Worm (Caenorhabditis elegans) whole organism, mixed stage, embryonic: ENCODE measurements around the gene R148.7.

Source experiments
- M03D4.4 ChIP-seq: sonication (generic microtip); optimal IDR thresholded peaks from 2 replicates; lab custom pipeline; 2017; ENCODE audit warnings: mild to moderate bottlenecking, missing genetic modification characterization, missing compliant biosample characterization
- bed-3 ChIP-seq: fragments of 200-800 bp; sonication (Bioruptor generic); optimal IDR thresholded peaks from 3 replicates; lab custom pipeline; 2018; ENCODE audit warnings: mild to moderate bottlenecking, missing genetic modification characterization, moderate library complexity, missing compliant biosample characterization
- blmp-1 ChIP-seq: fragments of 150-350 bp; optimal IDR thresholded peaks from 2 replicates; lab custom pipeline; 2014; ENCODE audit warnings: missing biosample characterization, missing genetic modification characterization
- ceh-39 ChIP-seq: fragments of 150-350 bp; optimal IDR thresholded peaks from 2 replicates; lab custom pipeline; 2014; ENCODE audit warnings: missing biosample characterization, missing genetic modification characterization
- ceh-43 ChIP-seq: fragments of 200-800 bp; sonication (Bioruptor generic); optimal IDR thresholded peaks from 2 replicates; lab custom pipeline; 2018; ENCODE audit warnings: mild to moderate bottlenecking, missing genetic modification characterization, moderate library complexity, missing compliant biosample characterization
- ceh-83 ChIP-seq: fragments of 200-800 bp; sonication (Bioruptor generic); optimal IDR thresholded peaks from 2 replicates; lab custom pipeline; 2018; ENCODE audit warnings: mild to moderate bottlenecking, missing genetic modification characterization, missing compliant biosample characterization
- ces-1 ChIP-seq: fragments of 150-350 bp; optimal IDR thresholded peaks from 2 replicates; lab custom pipeline; 2014; ENCODE audit warnings: missing biosample characterization, missing genetic modification reagents, missing genetic modification characterization
- cnd-1 ChIP-seq: fragments of 200-800 bp; sonication (Bioruptor generic); optimal IDR thresholded peaks from 2 replicates; lab custom pipeline; 2018; ENCODE audit warnings: mild to moderate bottlenecking, missing genetic modification characterization, missing compliant biosample characterization
- drap-1 ChIP-seq: fragments of 200-800 bp; sonication (Bioruptor generic); optimal IDR thresholded peaks from 3 replicates; lab custom pipeline; 2018; ENCODE audit warnings: mild to moderate bottlenecking, missing genetic modification characterization, missing compliant biosample characterization
- elt-3 ChIP-seq: fragments of 150-350 bp; optimal IDR thresholded peaks from 2 replicates; lab custom pipeline; 2014; ENCODE audit warnings: missing biosample characterization, missing genetic modification characterization
- flh-1 ChIP-seq: fragments of 200-800 bp; sonication (Bioruptor generic); optimal IDR thresholded peaks from 2 replicates; lab custom pipeline; 2018; ENCODE audit warnings: mild to moderate bottlenecking, missing genetic modification characterization, moderate library complexity, missing compliant biosample characterization
- ham-2 ChIP-seq: fragments of 200-800 bp; sonication (Bioruptor generic); optimal IDR thresholded peaks from 2 replicates; lab custom pipeline; 2018; ENCODE audit warnings: mild to moderate bottlenecking, missing genetic modification characterization, missing compliant biosample characterization
- hlh-1 ChIP-seq: fragments of 150-350 bp; optimal IDR thresholded peaks from 2 replicates; lab custom pipeline; 2014; ENCODE audit warnings: missing biosample characterization, missing genetic modification reagents, missing genetic modification characterization
- lin-13 ChIP-seq: fragments of 150-350 bp; optimal IDR thresholded peaks from 2 replicates; lab custom pipeline; 2014; ENCODE audit warnings: missing biosample characterization, missing genetic modification characterization
- lin-32 ChIP-seq: fragments of 200-800 bp; sonication (Bioruptor generic); optimal IDR thresholded peaks from 2 replicates; lab custom pipeline; 2018; ENCODE audit warnings: mild to moderate bottlenecking, missing genetic modification characterization, missing compliant biosample characterization
- lsy-2 ChIP-seq: fragments of 150-350 bp; optimal IDR thresholded peaks from 2 replicates; lab custom pipeline; 2014; ENCODE audit warnings: missing biosample characterization, missing genetic modification characterization
- mab-5 ChIP-seq: fragments of 150-350 bp; optimal IDR thresholded peaks from 2 replicates; lab custom pipeline; 2014; ENCODE audit warnings: missing biosample characterization, missing genetic modification characterization
- mep-1 ChIP-seq: fragments of 150-350 bp; optimal IDR thresholded peaks from 2 replicates; lab custom pipeline; 2017; ENCODE audit warnings: missing biosample characterization, missing genetic modification reagents, missing genetic modification characterization, inconsistent platforms
- mls-2 ChIP-seq: sonication (generic microtip); optimal IDR thresholded peaks from 2 replicates; lab custom pipeline; 2016; ENCODE audit warnings: mild to moderate bottlenecking, missing genetic modification characterization, moderate library complexity, missing compliant biosample characterization
- nhr-12 ChIP-seq: fragments of 150-350 bp; optimal IDR thresholded peaks from 2 replicates; lab custom pipeline; 2014; ENCODE audit warnings: missing biosample characterization, missing genetic modification characterization
- nhr-2 ChIP-seq: fragments of 150-350 bp; optimal IDR thresholded peaks from 2 replicates; lab custom pipeline; 2014; ENCODE audit warnings: missing biosample characterization, missing genetic modification characterization
- nhr-28 ChIP-seq: fragments of 150-350 bp; optimal IDR thresholded peaks from 2 replicates; lab custom pipeline; 2014; ENCODE audit warnings: missing biosample characterization, missing genetic modification characterization
- nhr-76 ChIP-seq: sonication (generic microtip); optimal IDR thresholded peaks from 2 replicates; lab custom pipeline; 2017; ENCODE audit warnings: missing biosample characterization, missing genetic modification characterization
- pha-4 ChIP-seq: fragments of 150-350 bp; optimal IDR thresholded peaks from 2 replicates; lab custom pipeline; 2018; ENCODE audit warnings: missing biosample characterization, missing genetic modification reagents, missing genetic modification characterization
- sem-2 ChIP-seq: fragments of 200-800 bp; sonication (Bioruptor generic); optimal IDR thresholded peaks from 2 replicates; lab custom pipeline; 2018; ENCODE audit warnings: mild to moderate bottlenecking, missing genetic modification characterization, missing compliant biosample characterization
- snpc-4 ChIP-seq: fragments of 150-350 bp; optimal IDR thresholded peaks from 2 replicates; lab custom pipeline; 2014; ENCODE audit warnings: missing biosample characterization, missing genetic modification characterization
- sptf-1 ChIP-seq: sonication (generic microtip); optimal IDR thresholded peaks from 2 replicates; lab custom pipeline; 2017; ENCODE audit warnings: mild to moderate bottlenecking, missing genetic modification characterization, moderate library complexity, missing compliant biosample characterization
- tbx-8 ChIP-seq: fragments of 200-800 bp; sonication (Bioruptor generic); optimal IDR thresholded peaks from 2 replicates; lab custom pipeline; 2018; ENCODE audit warnings: mild to moderate bottlenecking, missing genetic modification characterization, moderate library complexity, missing compliant biosample characterization
- unc-120 ChIP-seq: sonication (generic microtip); optimal IDR thresholded peaks from 2 replicates; lab custom pipeline; 2017; ENCODE audit warnings: missing genetic modification characterization, missing compliant biosample characterization; ENCODE audit not compliant: poor library complexity, severe bottlenecking
- unc-39 ChIP-seq: fragments of 150-350 bp; optimal IDR thresholded peaks from 2 replicates; lab custom pipeline; 2014; ENCODE audit warnings: missing biosample characterization, missing genetic modification characterization
- ztf-11 ChIP-seq: fragments of 150-350 bp; optimal IDR thresholded peaks from 2 replicates; lab custom pipeline; 2014; ENCODE audit warnings: missing biosample characterization, missing genetic modification characterization

The R148.7 gene

ce11 chrIII:3198307-3198706 lies at the start of gene R148.7:
Gene R148.7 (minus strand): TSS chrIII:3198407.
- TF ChIP-seq sptf-1 (tag; lab: Kevin White, UChicago) = no peak
- TF ChIP-seq ces-1 (GFP tag; lab: Kevin White, UChicago) = no peak
- TF ChIP-seq pha-4 (tag; lab: Kevin White, UChicago) = no peak
- TF ChIP-seq bed-3 (GFP tag; lab: Kevin White, UChicago) = no peak
- no peak for TF ChIP-seq sem-2
- TF ChIP-seq lin-32 (GFP tag; lab: Kevin White, UChicago) = no peak
- TF ChIP-seq nhr-12 (tag; lab: Kevin White, UChicago) = no peak
- no peak for TF ChIP-seq lsy-2 (tag; lab: Kevin White, UChicago)
- no peak for TF ChIP-seq unc-120 (tag; lab: Kevin White, UChicago)
- TF ChIP-seq ceh-43 (GFP tag; lab: Kevin White, UChicago) = no peak
- TF ChIP-seq cnd-1 (tag; lab: Kevin White, UChicago) = no peak
- TF ChIP-seq ztf-11 (tag; lab: Kevin White, UChicago) = no peak
- no peak for TF ChIP-seq ceh-83 (GFP tag; lab: Kevin White, UChicago)
- no peak for TF ChIP-seq snpc-4 (tag; lab: Kevin White, UChicago)
- TF ChIP-seq unc-39 (tag; lab: Kevin White, UChicago) = no peak
- TF ChIP-seq lin-13 (tag; lab: Kevin White, UChicago) = no peak
- TF ChIP-seq M03D4.4 (tag; lab: Kevin White, UChicago) = no peak

ce11 chrIII:3242379-3242778 lies 44.2 kb upstream of the R148.7 start:
- no peak for TF ChIP-seq nhr-12 (tag; lab: Kevin White, UChicago)
- TF ChIP-seq ceh-39 = no peak
- TF ChIP-seq, all 35 proteins: peak for 0

DNA sequence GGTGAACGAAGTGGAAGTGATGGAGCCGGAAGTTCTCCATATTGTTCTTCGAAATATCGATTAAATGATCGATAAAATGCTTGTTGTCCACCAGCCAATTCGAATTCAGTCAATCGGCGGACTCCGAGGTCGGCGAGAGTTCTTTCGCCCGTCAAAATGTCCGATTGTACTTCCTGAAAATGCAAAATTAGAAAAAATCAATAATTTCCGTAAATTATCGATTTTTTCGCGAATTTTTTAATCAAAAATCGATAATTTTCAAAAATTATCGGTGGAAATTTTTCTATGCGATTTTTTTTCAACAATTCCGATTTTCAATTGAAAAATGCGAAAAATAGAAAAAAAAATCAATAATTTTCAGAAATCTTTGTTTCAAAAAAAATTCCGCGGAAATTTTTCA lies 43.7 kb upstream of the R148.7 start:
- TF ChIP-seq flh-1 (GFP tag; lab: Kevin White, UChicago) (no peak), lin-32 (GFP tag; lab: Kevin White, UChicago) (no peak), cnd-1 (tag; lab: Kevin White, UChicago) (no peak), ham-2 (GFP tag; lab: Kevin White, UChicago) (no peak), blmp-1 (tag; lab: Kevin White, UChicago) (no peak), ceh-39 (no peak), tbx-8 (GFP tag; lab: Kevin White, UChicago) (no peak), sem-2 (no peak), nhr-76 (tag; lab: Kevin White, UChicago) (no peak), mls-2 (tag; lab: Kevin White, UChicago) (no peak), mep-1 (tag; lab: Kevin White, UChicago) (no peak), unc-39 (tag; lab: Kevin White, UChicago) (no peak), nhr-28 (tag; lab: Kevin White, UChicago) (no peak), elt-3 (tag; lab: Kevin White, UChicago) (no peak), hlh-1 (tag; lab: Kevin White, UChicago) (no peak), nhr-2 (tag; lab: Kevin White, UChicago) (no peak), nhr-12 (tag; lab: Kevin White, UChicago) (no peak), sptf-1 (tag; lab: Kevin White, UChicago) (no peak), ceh-83 (GFP tag; lab: Kevin White, UChicago) (no peak), mab-5 (tag; lab: Kevin White, UChicago) (no peak)

DNA sequence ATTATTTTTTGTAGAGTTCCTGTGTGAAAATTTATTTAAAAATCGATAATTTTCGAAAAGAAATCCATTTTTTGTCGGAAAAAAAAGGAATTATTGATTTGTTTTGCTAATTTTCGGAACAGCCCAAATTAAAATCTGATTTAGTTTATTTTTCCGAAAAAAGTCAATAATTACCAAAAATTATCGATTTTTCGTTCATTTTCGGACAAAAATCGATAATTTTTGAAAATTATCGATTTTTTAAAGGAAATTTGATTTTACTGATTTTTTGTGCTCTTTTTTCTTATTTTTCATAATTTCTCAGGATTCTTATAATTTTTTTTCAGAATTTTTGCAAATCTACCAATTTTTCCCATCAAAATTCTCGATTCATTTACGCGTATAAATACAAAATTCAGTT lies 43.2 kb upstream of the R148.7 start:
- TF ChIP-seq blmp-1 (tag; lab: Kevin White, UChicago) = no peak
- TF ChIP-seq, all 35 proteins: peak for 0

ce11 chrIII:3240893-3241292 lies 42.7 kb upstream of the R148.7 start:
- TF ChIP-seq drap-1 (GFP tag; lab: Kevin White, UChicago) = no peak
- TF ChIP-seq mls-2 (tag; lab: Kevin White, UChicago) = no peak
